Fruit fly (Drosophila melanogaster): ENCODE measurements around the gene alpha-Est5.

The alpha-Est5 gene

dm6 chr3R:7504989-7505761 lies 31.0 kb downstream of the alpha-Est5 start, which contains the start of gene alpha-Est9 (continued):
- TF ChIP-seq gfzf (GFP tag; optimal IDR thresholded peaks at IDR 0.05), result no peak
- no peak for TF ChIP-seq YL-1 (GFP tag; optimal IDR thresholded peaks at IDR 0.05)
- TF ChIP-seq esg (GFP tag; conservative IDR thresholded peaks at IDR 0.05), result no peak
- peak; percentile 44 for TF ChIP-seq kay (GFP tag; optimal IDR thresholded peaks at IDR 0.05)
- TF ChIP-seq tup (GFP tag; optimal IDR thresholded peaks at IDR 0.05), result no peak
- no peak for TF ChIP-seq dpn (GFP tag; optimal IDR thresholded peaks at IDR 0.05)
- no peak for TF ChIP-seq jing (GFP tag; optimal IDR thresholded peaks at IDR 0.05)
- no peak for TF ChIP-seq CG4820 (GFP tag; optimal IDR thresholded peaks at IDR 0.05)
- TF ChIP-seq ase (GFP tag; IDR thresholded peaks at IDR 0.05), result no peak

- TF ChIP-seq sd (tag; optimal IDR thresholded peaks at IDR 0.05) (peak; percentile 48), chinmo (GFP tag; IDR thresholded peaks at IDR 0.05; ENCODE audit: partially characterized antibody) (0 out of 4 replicates have a peak, but pooled peaks have one; percentile 40), sug (tag; optimal IDR thresholded peaks at IDR 0.05) (peak; percentile 15), rib (GFP tag; IDR thresholded peaks at IDR 0.05) (peak; percentile 55; the same call in 1 of the 2 replicates), CG32767 (GFP tag; IDR thresholded peaks at IDR 0.05) (no peak), Med (GFP tag) (peak; percentile 76), CG32532 (GFP tag; IDR thresholded peaks at IDR 0.05) (0 out of 2 replicates have a peak, but pooled peaks have one; percentile 21), CG12769 (tag; optimal IDR thresholded peaks at IDR 0.05) (peak; percentile 45), unc-4 (GFP tag; IDR thresholded peaks at IDR 0.05; ENCODE audit: partially characterized antibody) (no peak)
These were observed 33.0 kb downstream of the alpha-Est5 start for dm6 chr3R:7503216-7503615.

- TF ChIP-seq sd (tag; optimal IDR thresholded peaks at IDR 0.05) (peak; percentile 52), gem (tag; optimal IDR thresholded peaks at IDR 0.05) (peak; percentile 44), Fer2 (tag; optimal IDR thresholded peaks at IDR 0.05) (no peak)
These were observed 33.9 kb downstream of the alpha-Est5 start, which contains the start of gene Mics1 for dm6 chr3R:7502276-7502675. Mics1 (minus strand) TSS chr3R:7502376.

dm6 chr3R:7500513-7500912 lies 35.7 kb downstream of the alpha-Est5 start:
- TF ChIP-seq rib (GFP tag; IDR thresholded peaks at IDR 0.05), result no peak
- TF ChIP-seq abd-A (tag; optimal IDR thresholded peaks at IDR 0.05), result no peak
- no peak for TF ChIP-seq ttk (GFP tag; IDR thresholded peaks at IDR 0.05)
- no peak for TF ChIP-seq CG16813 (GFP tag; IDR thresholded peaks at IDR 0.05; ENCODE audit: partially characterized antibody)
- peak; percentile 43; the same call in 1 of the 2 replicates for TF ChIP-seq sob (GFP tag; IDR thresholded peaks at IDR 0.05)
- TF ChIP-seq lab (GFP tag; optimal IDR thresholded peaks at IDR 0.05), result peak; percentile 58
- no peak for TF ChIP-seq CG10431 (GFP tag; optimal IDR thresholded peaks at IDR 0.05)
- no peak for TF ChIP-seq CG14667 (GFP tag; IDR thresholded peaks at IDR 0.05)
- no peak for TF ChIP-seq CG6765 (GFP tag; optimal IDR thresholded peaks at IDR 0.05)
- no peak for TF ChIP-seq maf-S (GFP tag; optimal IDR thresholded peaks at IDR 0.05)
- TF ChIP-seq CG3995 (GFP tag; optimal IDR thresholded peaks at IDR 0.05), result no peak
- TF ChIP-seq Opbp (GFP tag; IDR thresholded peaks at IDR 0.05; ENCODE audit: partially characterized antibody), result no peak
- peak; percentile 36 for TF ChIP-seq ind (GFP tag; optimal IDR thresholded peaks at IDR 0.05)
- no peak for TF ChIP-seq CG16863 (GFP tag; optimal IDR thresholded peaks at IDR 0.05)
- no peak for TF ChIP-seq Six4 (GFP tag; optimal IDR thresholded peaks at IDR 0.05)
- no peak for TF ChIP-seq Nf-YC (tag; optimal IDR thresholded peaks at IDR 0.05)
- no peak for TF ChIP-seq scrt (GFP tag; optimal IDR thresholded peaks at IDR 0.05)
- TF ChIP-seq dmrt99B (tag; optimal IDR thresholded peaks at IDR 0.05), result peak; percentile 15
- no peak for TF ChIP-seq CrebB (tag; optimal IDR thresholded peaks at IDR 0.05)
- TF ChIP-seq sens (GFP tag), result peak; percentile 82
- TF ChIP-seq row (GFP tag; IDR thresholded peaks at IDR 0.05), result peak; percentile 70
- peak; percentile 65 for TF ChIP-seq CG9932 (GFP tag; IDR thresholded peaks at IDR 0.05)
- 0 out of 2 replicates have a peak, but pooled peaks have one; percentile 14 for TF ChIP-seq ranshi (GFP tag; IDR thresholded peaks at IDR 0.05)
- TF ChIP-seq h (optimal IDR thresholded peaks at IDR 0.05), result no peak
- TF ChIP-seq E2f1 (GFP tag; IDR thresholded peaks at IDR 0.05), result no peak
- peak; percentile 76 for TF ChIP-seq CG2120 (GFP tag; optimal IDR thresholded peaks at IDR 0.05)
- TF ChIP-seq z (GFP tag; IDR thresholded peaks at IDR 0.05), result no peak
